Worm (Caenorhabditis elegans) whole organism, L4/young adult: Measurements from ENCODE around the gene flor-1.

Experiments
- W03F9.2 ChIP-seq: fragments of 150-350 bp; optimal IDR thresholded peaks from 2 replicates; lab custom pipeline; 2014; ENCODE audit warnings: missing biosample characterization, missing genetic modification characterization
- dao-5 ChIP-seq: sonication (generic microtip); optimal IDR thresholded peaks from 2 replicates; lab custom pipeline; 2016; ENCODE audit warnings: missing genotype, missing genetic modification characterization, moderate library complexity, missing compliant biosample characterization
- him-1 ChIP-seq: sonication (generic microtip); optimal IDR thresholded peaks from 2 replicates; lab custom pipeline; 2016; ENCODE audit warnings: missing genotype, missing genetic modification reagents, missing genetic modification characterization, missing compliant biosample characterization

The flor-1 gene

DNA sequence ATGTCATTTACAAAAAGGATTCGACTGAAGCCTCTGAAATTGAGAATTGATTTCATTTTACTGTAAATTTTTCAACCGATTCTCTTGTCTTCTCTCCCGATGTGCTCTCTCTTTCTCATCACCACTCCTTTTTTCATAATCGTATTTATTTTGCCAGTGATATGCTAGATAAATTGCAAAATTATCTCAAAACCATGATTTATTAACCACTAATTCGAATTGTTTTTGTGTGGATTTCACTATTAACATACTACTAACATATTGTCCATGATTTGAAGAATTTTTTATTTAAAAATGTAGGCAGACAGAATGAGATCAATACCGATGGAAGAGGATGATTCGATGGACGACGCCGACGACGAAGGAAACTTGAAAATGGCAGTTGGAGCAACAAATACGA lies 52.3 kb downstream of the flor-1 start, which contains the start of gene C25D7.10:
TSS of gene C25D7.10 (plus strand) at position 301 of the 400 bp plus-strand sequence.
- no peak for TF ChIP-seq dao-5 (tag; lab: Kevin White, UChicago)
- TF ChIP-seq W03F9.2 (tag; lab: Kevin White, UChicago): no peak
- TF ChIP-seq him-1: no peak
